Worm (Caenorhabditis elegans): ENCODE data around the gene str-90.

DNA sequence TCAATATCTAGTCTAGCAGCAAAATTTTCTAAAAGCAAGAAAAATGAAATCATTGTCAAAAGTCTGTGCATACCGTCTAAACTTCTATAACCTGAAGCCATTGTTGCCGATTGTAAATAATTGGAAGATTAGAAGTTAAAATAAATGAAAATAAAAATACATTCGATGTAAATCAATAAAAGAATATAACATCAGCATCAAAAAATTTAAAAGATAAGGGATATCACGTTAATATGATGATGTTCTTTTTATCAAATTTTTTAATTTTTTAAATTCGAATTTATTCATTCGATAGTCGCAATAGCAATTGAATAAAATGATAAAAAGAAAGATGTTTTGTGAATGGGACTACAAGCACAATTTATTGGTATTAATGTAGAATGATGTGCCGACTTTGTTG is 17.9 kb upstream of the str-90 start, which contains the start of gene C09H5.7:
- TF ChIP-seq ama-1 (optimal IDR thresholded peaks at IDR 0.05): no peak
- no peak for TF ChIP-seq flt-1 (GFP tag; IDR thresholded peaks at IDR 0.05)
- no peak for TF ChIP-seq hmg-4 (GFP tag; optimal IDR thresholded peaks at IDR 0.05)
- TF ChIP-seq tra-4 (tag; optimal IDR thresholded peaks at IDR 0.05): no peak

All from whole organism, early embryonic.